Worm (Caenorhabditis elegans): Measurements from ENCODE around the gene F41G4.13.

The F41G4.13 gene

DNA sequence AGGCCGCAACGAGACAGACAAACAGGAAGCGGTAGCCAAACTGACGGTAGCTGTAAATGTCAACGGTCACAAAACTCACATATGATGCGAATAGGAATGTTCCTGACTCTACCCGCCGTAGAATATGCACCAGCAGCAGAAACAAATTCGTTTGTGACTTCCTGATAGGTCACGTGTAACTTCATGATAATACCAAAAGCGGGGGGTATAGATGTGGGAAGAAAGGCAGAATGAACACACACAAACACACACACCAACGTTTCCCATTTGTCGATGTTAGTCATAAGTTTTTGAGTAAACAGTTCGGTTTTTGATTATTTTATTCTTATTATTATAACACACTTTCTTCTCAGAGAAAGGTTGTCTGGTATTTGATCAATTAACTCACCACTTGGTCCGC is 21.4 kb downstream of the F41G4.13 start (continued):
- TF ChIP-seq daf-16 (GFP tag; optimal IDR thresholded peaks at IDR 0.05) (no peak), daf-16 (tag; optimal IDR thresholded peaks at IDR 0.05) (peak; percentile 87), nhr-11 (tag; optimal IDR thresholded peaks at IDR 0.05) (no peak), ztf-7 (tag; optimal IDR thresholded peaks at IDR 0.05) (no peak), daf-8 (GFP tag; IDR thresholded peaks at IDR 0.05) (no peak), lin-13 (GFP tag; optimal IDR thresholded peaks at IDR 0.05) (no peak), lin-1 (GFP tag; IDR thresholded peaks at IDR 0.05) (no peak), lin-15B (tag; optimal IDR thresholded peaks at IDR 0.05) (no peak), lin-29 (GFP tag; IDR thresholded peaks at IDR 0.05) (no peak), ZK546.5 (tag; optimal IDR thresholded peaks at IDR 0.05) (no peak), hif-1 (tag; optimal IDR thresholded peaks at IDR 0.05) (peak in 1 of 2 experiments; percentile 8), ztf-11 (tag; optimal IDR thresholded peaks at IDR 0.05) (no peak), nhr-77 (tag; optimal IDR thresholded peaks at IDR 0.05) (peak; percentile 79), mdt-29 (GFP tag; IDR thresholded peaks at IDR 0.05) (no peak), nhr-102 (tag; optimal IDR thresholded peaks at IDR 0.05) (peak; percentile 34), mep-1 (tag; optimal IDR thresholded peaks at IDR 0.05) (peak; percentile 52), set-16 (GFP tag; IDR thresholded peaks at IDR 0.05) (no peak), lin-38 (GFP tag; IDR thresholded peaks at IDR 0.05) (no peak), duxl-1 (tag; optimal IDR thresholded peaks at IDR 0.05; ENCODE audit: poor library complexity) (no peak), ceh-20 (GFP tag; IDR thresholded peaks at IDR 0.05) (no peak), nhr-237 (tag; optimal IDR thresholded peaks at IDR 0.05) (no peak), pqm-1 (tag; optimal IDR thresholded peaks at IDR 0.05) (peak; percentile 34)

DNA sequence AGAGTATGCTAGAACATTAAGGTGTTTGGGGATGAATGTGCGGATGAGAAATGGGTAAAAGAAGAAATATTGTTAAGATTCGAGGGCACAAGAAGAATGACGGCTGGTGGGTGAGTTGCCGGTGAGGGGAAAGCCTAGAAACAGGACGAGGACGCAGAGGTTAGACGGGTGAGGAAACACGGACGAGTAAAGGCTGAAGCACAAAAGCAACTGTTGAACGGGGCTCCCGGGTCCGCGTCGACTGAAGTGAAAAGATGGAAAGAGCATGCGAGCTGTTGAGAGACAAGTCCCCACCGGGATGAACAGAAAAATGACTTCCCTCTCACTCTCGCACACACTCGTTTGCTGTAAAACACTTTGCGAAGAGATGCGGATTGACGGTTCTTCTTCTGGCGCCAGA is 22.6 kb downstream of the F41G4.13 start:
- TF ChIP-seq lin-13 (GFP tag; optimal IDR thresholded peaks at IDR 0.05) (no peak), daf-12 (tag; optimal IDR thresholded peaks at IDR 0.05) (no peak), set-16 (GFP tag; IDR thresholded peaks at IDR 0.05) (0 out of 2 replicates have a peak, but pooled peaks have one; percentile 18), hlh-11 (tag; optimal IDR thresholded peaks at IDR 0.05) (peak; percentile 24)

- TF ChIP-seq aha-1 (tag) (peak; percentile 95), T26A8.4 (GFP tag; IDR thresholded peaks at IDR 0.05) (no peak), hif-1 (tag; optimal IDR thresholded peaks at IDR 0.05) (no peak), pqm-1 (tag; optimal IDR thresholded peaks at IDR 0.05) (no peak)
Measured at ce11 chrX:16809689-16810088, 24.9 kb downstream of the F41G4.13 start.

- TF ChIP-seq ztf-11 (tag; optimal IDR thresholded peaks at IDR 0.05) (no peak), saeg-2 (GFP tag; IDR thresholded peaks at IDR 0.05) (no peak), set-16 (GFP tag; IDR thresholded peaks at IDR 0.05) (peak; percentile 95), F44E2.7 (GFP tag; IDR thresholded peaks at IDR 0.05) (no peak), aha-1 (tag) (peak; percentile 13)
Measured at ce11 chrX:16808526-16808925, 26.1 kb downstream of the F41G4.13 start.

- TF ChIP-seq php-3 (GFP tag; IDR thresholded peaks at IDR 0.05) = no peak
- TF ChIP-seq daf-16 (GFP tag; optimal IDR thresholded peaks at IDR 0.05) = peak in 1 of 2 experiments; percentile 37
- TF ChIP-seq daf-16 (tag; optimal IDR thresholded peaks at IDR 0.05) = no peak
Measured at ce11 chrX:16807015-16807414, 27.6 kb downstream of the F41G4.13 start, which contains the start of gene mec-4. mec-4 (minus strand) TSS chrX:16807115.

- peak; percentile 20 for TF ChIP-seq dve-1 (tag; optimal IDR thresholded peaks at IDR 0.05; ENCODE audit: insufficient read depth)
- TF ChIP-seq aha-1 (tag) = peak; percentile 94
- no peak for TF ChIP-seq nhr-25 (tag; optimal IDR thresholded peaks at IDR 0.05; ENCODE audit: borderline replicate concordance, insufficient read depth)
- TF ChIP-seq mep-1 (tag; optimal IDR thresholded peaks at IDR 0.05) = peak; percentile 20
- peak in 1 of 2 experiments; percentile 16 for TF ChIP-seq unc-62 (GFP tag; optimal IDR thresholded peaks at IDR 0.05 in 1 of 2)
- TF ChIP-seq unc-62 (tag; optimal IDR thresholded peaks at IDR 0.05) = no peak
- no peak for TF ChIP-seq hlh-30 (tag; optimal IDR thresholded peaks at IDR 0.05; ENCODE audit: insufficient read depth)
Measured at ce11 chrX:16803545-16803944, 31.0 kb downstream of the F41G4.13 start.
